Worm (Caenorhabditis elegans) whole organism, L2 larva: ENCODE results near the gene atg-18.

Experiments used
- aly-2 ChIP-seq: fragments of 150-350 bp; optimal IDR thresholded peaks from 2 replicates; lab custom pipeline; 2014; ENCODE audit warnings: missing biosample characterization, missing genetic modification characterization
- elt-1 ChIP-seq: fragments of 150-350 bp; optimal IDR thresholded peaks from 2 replicates; lab custom pipeline; 2014; ENCODE audit warnings: missing biosample characterization, missing genetic modification characterization
- fos-1 ChIP-seq: fragments of 150-350 bp; optimal IDR thresholded peaks from 2 replicates; lab custom pipeline; 2014; ENCODE audit warnings: missing biosample characterization, missing genetic modification characterization
- lin-13 ChIP-seq: fragments of 150-350 bp; optimal IDR thresholded peaks from 2 replicates; lab custom pipeline; 2014; ENCODE audit warnings: missing biosample characterization, missing genetic modification reagents, missing genetic modification characterization
- lsy-2 ChIP-seq, 2 experiments: fragments of 150-350 bp in 1 of 2; sonication (generic microtip) in 1 of 2; optimal IDR thresholded peaks; 2 replicates each; lab custom pipeline; 2014 to 2017; ENCODE audit warnings: missing biosample characterization in 2 of 2, missing genetic modification characterization in 2 of 2
- mab-5 ChIP-seq: fragments of 150-350 bp; optimal IDR thresholded peaks from 2 replicates; lab custom pipeline; 2014; ENCODE audit warnings: missing biosample characterization, missing genetic modification characterization
- nhr-10 ChIP-seq: sonication (generic microtip); optimal IDR thresholded peaks from 2 replicates; lab custom pipeline; 2017; ENCODE audit warnings: missing biosample characterization, missing genetic modification characterization
- skn-1 ChIP-seq: sonication (generic microtip); optimal IDR thresholded peaks from 2 replicates; lab custom pipeline; 2017; ENCODE audit warnings: missing biosample characterization, missing genetic modification characterization
- snpc-4 ChIP-seq: fragments of 150-350 bp; optimal IDR thresholded peaks from 2 replicates; lab custom pipeline; 2014; ENCODE audit warnings: missing biosample characterization, missing genetic modification characterization
- unc-62 ChIP-seq: fragments of 150-350 bp; optimal IDR thresholded peaks from 2 replicates; lab custom pipeline; 2014; ENCODE audit warnings: missing biosample characterization, missing genetic modification reagents, missing genetic modification characterization
- ztf-11 ChIP-seq: sonication (generic microtip); optimal IDR thresholded peaks from 2 replicates; lab custom pipeline; 2017; ENCODE audit warnings: missing biosample characterization, missing genetic modification characterization

DNA sequence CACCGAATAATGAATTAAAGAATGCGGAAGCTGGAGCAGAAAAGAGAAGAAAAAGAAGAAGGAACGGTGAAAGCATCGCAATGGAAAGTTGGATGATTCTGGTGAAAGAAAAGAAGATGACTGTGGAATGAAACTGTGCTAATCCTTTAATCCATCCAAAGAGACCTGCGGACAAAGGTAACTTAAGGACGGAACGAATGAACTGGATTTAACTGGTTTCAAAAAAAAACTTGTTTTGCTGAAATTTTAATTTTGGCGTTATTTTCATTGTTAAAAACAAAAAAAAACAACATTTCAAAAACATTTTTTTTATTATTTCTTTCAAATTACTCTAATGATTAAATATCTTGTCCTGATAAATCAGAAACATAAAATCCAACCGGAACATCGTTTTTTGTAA lies 5.8 kb upstream of the atg-18 start, which contains the start of gene grl-12:
- TF ChIP-seq lin-13 (no peak), snpc-4 (tag; lab: Kevin White, UChicago) (no peak), unc-62 (GFP tag; lab: Kevin White, UChicago) (no peak), mab-5 (no peak), nhr-10 (tag; lab: Kevin White, UChicago) (no peak), fos-1 (tag; lab: Kevin White, UChicago) (no peak), skn-1 (tag; lab: Kevin White, UChicago) (no peak), lsy-2 (tag; optimal IDR thresholded peaks at IDR 0.05; lab: Kevin White, UChicago) (no peak), aly-2 (tag; lab: Kevin White, UChicago) (no peak), elt-1 (no peak), ztf-11 (tag; lab: Kevin White, UChicago) (no peak)
